Worm (Caenorhabditis elegans): ENCODE measurements around the gene lmp-1.

- TF ChIP-seq ama-1 (optimal IDR thresholded peaks at IDR 0.05): no peak
- TF ChIP-seq flt-1 (GFP tag; IDR thresholded peaks at IDR 0.05): no peak
- TF ChIP-seq aly-1 (tag; optimal IDR thresholded peaks at IDR 0.05): no peak
- no peak for TF ChIP-seq ets-7 (tag; optimal IDR thresholded peaks at IDR 0.05)
- TF ChIP-seq tra-4 (tag; optimal IDR thresholded peaks at IDR 0.05): no peak
Measured at ce11 chrX:6337338-6337737, 40.1 kb downstream of the lmp-1 start.

Data from whole organism, early embryonic.